Worm (Caenorhabditis elegans): ENCODE measurements around the gene tsg-101.

ce11 chrIV:3504144-3504543 lies 10.2 kb downstream of the tsg-101 start, which contains the start of gene srz-83:
- TF ChIP-seq ama-1 (optimal IDR thresholded peaks at IDR 0.05) (no peak), Y116A8C.19 (tag; optimal IDR thresholded peaks at IDR 0.05; ENCODE audit: borderline replicate concordance) (no peak), elt-2 (tag; optimal IDR thresholded peaks at IDR 0.05) (no peak)
